Fruit fly (Drosophila melanogaster) whole organism, prepupa: Measurements from ENCODE around the gene ghi.

ENCODE experiments used
- Blimp-1 ChIP-seq: fragments of 200-800 bp; sonication (Bioruptor generic); optimal IDR thresholded peaks from 3 replicates; lab custom pipeline; 2017; ENCODE audit warnings: missing biosample characterization, missing genetic modification characterization, mild to moderate bottlenecking, moderate library complexity, missing genetic modification reagents
- CG10669 ChIP-seq: fragments of 200-800 bp; sonication (Bioruptor generic); optimal IDR thresholded peaks from 3 replicates; lab custom pipeline; 2018; ENCODE audit warnings: missing biosample characterization, mild to moderate bottlenecking, missing genetic modification characterization, moderate library complexity
- CG11294 ChIP-seq: fragments of 200-800 bp; sonication (Bioruptor generic); IDR thresholded peaks from 2 replicates; pipeline ENCODE4 v1.3.6; 2022; ENCODE audit warnings: missing biosample characterization, missing genetic modification characterization
- CG11762 ChIP-seq: fragments of 200-800 bp; sonication (Bioruptor generic); optimal IDR thresholded peaks from 3 replicates; lab custom pipeline; 2016; ENCODE audit warnings: missing biosample characterization, missing genetic modification characterization; ENCODE audit not compliant: insufficient read depth
- CG11902 ChIP-seq: fragments of 200-800 bp; sonication (Bioruptor generic); optimal IDR thresholded peaks from 3 replicates; lab custom pipeline; 2016; ENCODE audit warnings: missing biosample characterization, missing genetic modification characterization
- CG3032 ChIP-seq: fragments of 200-800 bp; optimal IDR thresholded peaks from 2 replicates; lab custom pipeline; 2019; ENCODE audit warnings: missing biosample characterization, mild to moderate bottlenecking, missing genetic modification characterization, moderate library complexity
- CG31627 ChIP-seq: fragments of 200-800 bp; sonication (Bioruptor generic); optimal IDR thresholded peaks from 3 replicates; lab custom pipeline; 2016; ENCODE audit warnings: missing biosample characterization, missing genetic modification characterization
- CG32006 ChIP-seq: fragments of 200-800 bp; sonication (Bioruptor generic); optimal IDR thresholded peaks from 3 replicates; lab custom pipeline; 2017; ENCODE audit warnings: missing biosample characterization, mild to moderate bottlenecking, missing genetic modification characterization
- CG34406 ChIP-seq: fragments of 200-800 bp; sonication (Bioruptor generic); optimal IDR thresholded peaks from 3 replicates; lab custom pipeline; 2016; ENCODE audit warnings: missing biosample characterization, missing genetic modification characterization
- CG4318 ChIP-seq: fragments of 200-800 bp; sonication (Bioruptor generic); optimal IDR thresholded peaks from 3 replicates; lab custom pipeline; 2017; ENCODE audit warnings: missing biosample characterization, mild to moderate bottlenecking, missing genetic modification characterization
- CG6163 ChIP-seq: fragments of 200-800 bp; sonication (Bioruptor generic); IDR thresholded peaks from 3 replicates; pipeline ENCODE4 v1.3.6; 2022; ENCODE audit warnings: missing biosample characterization, missing genetic modification characterization
- CG6276 ChIP-seq: fragments of 200-800 bp; sonication (Bioruptor generic); optimal IDR thresholded peaks from 2 replicates; lab custom pipeline; 2017; ENCODE audit warnings: missing biosample characterization, mild to moderate bottlenecking, missing genetic modification characterization
- CG6792 ChIP-seq: fragments of 200-800 bp; sonication (Bioruptor generic); optimal IDR thresholded peaks from 3 replicates; lab custom pipeline; 2016; ENCODE audit warnings: missing biosample characterization, missing genetic modification characterization
- CG6808 ChIP-seq: fragments of 200-800 bp; sonication (Bioruptor generic); optimal IDR thresholded peaks from 3 replicates; lab custom pipeline; 2017; ENCODE audit warnings: missing biosample characterization, missing genetic modification characterization, mild to moderate bottlenecking, moderate library complexity, missing genetic modification reagents
- CG7368 ChIP-seq: fragments of 200-800 bp; sonication (Bioruptor generic); optimal IDR thresholded peaks from 3 replicates; lab custom pipeline; 2016; ENCODE audit warnings: missing biosample characterization, missing genetic modification characterization
- CG8319 ChIP-seq: fragments of 200-800 bp; sonication (Bioruptor generic); optimal IDR thresholded peaks from 3 replicates; lab custom pipeline; 2016; ENCODE audit warnings: missing biosample characterization, missing genetic modification characterization
- CG8632 ChIP-seq: fragments of 200-800 bp; sonication (Bioruptor generic); optimal IDR thresholded peaks from 3 replicates; lab custom pipeline; 2016; ENCODE audit warnings: missing biosample characterization, missing genetic modification characterization
- CG9139 ChIP-seq: fragments of 200-800 bp; sonication (Bioruptor generic); optimal IDR thresholded peaks from 3 replicates; lab custom pipeline; 2017; ENCODE audit warnings: missing biosample characterization, mild to moderate bottlenecking, missing genetic modification characterization
- Eip75B ChIP-seq: fragments of 200-800 bp; sonication (Bioruptor generic); optimal IDR thresholded peaks from 3 replicates; lab custom pipeline; 2016; ENCODE audit warnings: missing biosample characterization, missing genetic modification characterization
- Eip78C ChIP-seq: fragments of 200-800 bp; sonication (Bioruptor generic); peaks from one replicate; lab custom pipeline; 2016; ENCODE audit warnings: missing biosample characterization, missing genetic modification characterization
- Eip93F ChIP-seq: fragments of 200-800 bp; sonication (Bioruptor generic); optimal IDR thresholded peaks from 2 replicates; lab custom pipeline; 2016; ENCODE audit warnings: missing biosample characterization, mild to moderate bottlenecking, missing genetic modification characterization
- Ets21C ChIP-seq: fragments of 200-800 bp; sonication (Bioruptor generic); optimal IDR thresholded peaks from 3 replicates; lab custom pipeline; 2016; ENCODE audit warnings: missing biosample characterization, missing genetic modification characterization
- Ets96B ChIP-seq: fragments of 200-800 bp; optimal IDR thresholded peaks from 2 replicates; lab custom pipeline; 2019; ENCODE audit warnings: missing biosample characterization, mild to moderate bottlenecking, missing genetic modification characterization, moderate library complexity
- Hr39 ChIP-seq: fragments of 200-800 bp; sonication (Bioruptor generic); optimal IDR thresholded peaks from 2 replicates; lab custom pipeline; 2016; ENCODE audit warnings: missing biosample characterization, missing genetic modification characterization
- Hr4 ChIP-seq: fragments of 200-800 bp; sonication (Bioruptor generic); optimal IDR thresholded peaks from 3 replicates; lab custom pipeline; 2016; ENCODE audit warnings: missing biosample characterization, missing genetic modification characterization
- Lpt ChIP-seq: fragments of 200-800 bp; sonication (Bioruptor generic); optimal IDR thresholded peaks from 3 replicates; lab custom pipeline; 2016; ENCODE audit warnings: missing biosample characterization, missing genetic modification characterization
- OdsH ChIP-seq: fragments of 200-800 bp; sonication (Bioruptor generic); optimal IDR thresholded peaks from 3 replicates; lab custom pipeline; 2016; ENCODE audit warnings: missing biosample characterization, missing genetic modification characterization
- Sox14 ChIP-seq: fragments of 200-800 bp; sonication (Bioruptor generic); optimal IDR thresholded peaks from 3 replicates; lab custom pipeline; 2016; ENCODE audit warnings: missing biosample characterization, missing genetic modification characterization
- Sox15 ChIP-seq: fragments of 200-800 bp; sonication (Bioruptor generic); optimal IDR thresholded peaks from 3 replicates; lab custom pipeline; 2016; ENCODE audit warnings: missing biosample characterization, missing genetic modification characterization
- achi ChIP-seq: fragments of 200-800 bp; sonication (Bioruptor generic); optimal IDR thresholded peaks from 3 replicates; lab custom pipeline; 2016; ENCODE audit warnings: missing biosample characterization, missing genetic modification characterization
- acj6 ChIP-seq: fragments of 200-800 bp; sonication (Bioruptor generic); optimal IDR thresholded peaks from 3 replicates; lab custom pipeline; 2016; ENCODE audit warnings: missing biosample characterization, missing genetic modification characterization
- cyc ChIP-seq: fragments of 200-800 bp; sonication (Bioruptor generic); optimal IDR thresholded peaks from 3 replicates; lab custom pipeline; 2016; ENCODE audit warnings: missing biosample characterization, missing genetic modification characterization
- dac ChIP-seq: fragments of 200-800 bp; sonication (Bioruptor generic); optimal IDR thresholded peaks from 2 replicates; lab custom pipeline; 2017; ENCODE audit warnings: missing biosample characterization, mild to moderate bottlenecking, missing genetic modification characterization
- dsx ChIP-seq: fragments of 200-800 bp; optimal IDR thresholded peaks from 3 replicates; lab custom pipeline; 2019; ENCODE audit warnings: missing biosample characterization, mild to moderate bottlenecking, missing genetic modification characterization, moderate library complexity; ENCODE audit not compliant: poor library complexity, severe bottlenecking
- eg ChIP-seq: fragments of 200-800 bp; sonication (Bioruptor generic); IDR thresholded peaks from 3 replicates; pipeline ENCODE4 v1.3.6; 2022; ENCODE audit warnings: missing biosample characterization, missing genetic modification characterization
- fd59A ChIP-seq: fragments of 200-800 bp; sonication (Bioruptor generic); optimal IDR thresholded peaks from 2 replicates; lab custom pipeline; 2017; ENCODE audit warnings: missing biosample characterization, mild to moderate bottlenecking, missing genetic modification characterization, missing genetic modification reagents
- net ChIP-seq: fragments of 200-800 bp; sonication (Bioruptor generic); optimal IDR thresholded peaks from 3 replicates; lab custom pipeline; 2016; ENCODE audit warnings: missing biosample characterization, missing genetic modification characterization
- pdm3 ChIP-seq: fragments of 200-800 bp; sonication (Bioruptor generic); optimal IDR thresholded peaks from 3 replicates; lab custom pipeline; 2016; ENCODE audit warnings: missing biosample characterization, missing genetic modification characterization
- salr ChIP-seq, 2 experiments: fragments of 200-800 bp; sonication (Bioruptor generic); optimal IDR thresholded peaks; 3 replicates each; lab custom pipeline; 2016 to 2018; ENCODE audit warnings: missing biosample characterization in 2 of 2, missing genetic modification characterization in 2 of 2, mild to moderate bottlenecking in 1 of 2
- spab ChIP-seq: fragments of 200-800 bp; sonication (Bioruptor generic); optimal IDR thresholded peaks from 2 replicates; lab custom pipeline; 2017; ENCODE audit warnings: missing biosample characterization, mild to moderate bottlenecking, missing genetic modification characterization, missing genetic modification reagents
- ss ChIP-seq, 2 experiments: fragments of 200-800 bp; sonication (Bioruptor generic); optimal IDR thresholded peaks; 2 replicates in 1 of 2; 3 replicates in 1 of 2; lab custom pipeline; 2017 to 2018; ENCODE audit warnings: mild to moderate bottlenecking in 2 of 2, missing biosample characterization in 2 of 2, missing genetic modification characterization in 2 of 2, moderate library complexity in 1 of 2
- svp ChIP-seq: fragments of 200-800 bp; sonication (Bioruptor generic); peaks from one replicate; lab custom pipeline; 2016; ENCODE audit warnings: missing biosample characterization, missing genetic modification characterization
- topi ChIP-seq: fragments of 200-800 bp; sonication (Bioruptor generic); optimal IDR thresholded peaks from 3 replicates; lab custom pipeline; 2016; ENCODE audit warnings: missing biosample characterization, missing genetic modification characterization
- vri ChIP-seq: fragments of 200-800 bp; sonication (Bioruptor generic); optimal IDR thresholded peaks from 3 replicates; lab custom pipeline; 2016; ENCODE audit warnings: missing biosample characterization, mild to moderate bottlenecking, missing genetic modification characterization

ghi gene

dm6 chr3L:9410754-9411423, 40.8 kb upstream of the ghi start, which contains the start of the genes CG4022 and Cpsf5 (continued):
- TF ChIP-seq Hr39 (peak; percentile 62), CG8632 (GFP tag; lab: Kevin White, UChicago) (peak; percentile 29), CG32006 (GFP tag; lab: Kevin White, UChicago) (peak; percentile 82), dsx (GFP tag; lab: Kevin White, UChicago) (peak; percentile 41), spab (GFP tag; lab: Kevin White, UChicago) (no peak), cyc (GFP tag; lab: Kevin White, UChicago) (peak; percentile 62), CG9139 (GFP tag; lab: Kevin White, UChicago) (no peak), CG7368 (GFP tag; lab: Kevin White, UChicago) (peak; percentile 56), Sox14 (peak; percentile 70)

- TF ChIP-seq CG11902 (no peak), CG8319 (GFP tag; lab: Kevin White, UChicago) (no peak), CG6808 (GFP tag; lab: Kevin White, UChicago) (no peak), Eip78C (no peak), CG9139 (GFP tag; lab: Kevin White, UChicago) (no peak), Lpt (no peak), cyc (GFP tag; lab: Kevin White, UChicago) (no peak)
- TF ChIP-seq, all 60 proteins: peak for 0
Measured at dm6 chr3L:9417288-9417687, 34.4 kb upstream of the ghi start, which contains the start of gene CG3982. Gene CG3982, minus strand, starts transcription at chr3L:9417388.

- peak; percentile 63 for TF ChIP-seq CG34406 (GFP tag; lab: Kevin White, UChicago)
- TF ChIP-seq CG6792 (GFP tag; lab: Kevin White, UChicago) = no peak
- TF ChIP-seq CG8319 (GFP tag; lab: Kevin White, UChicago) = peak; percentile 30
- TF ChIP-seq svp (GFP tag; lab: Kevin White, UChicago) = peak; percentile 67
- TF ChIP-seq CG11294 (GFP tag; lab: Robert Waterston, UW) = peak; percentile 65
- TF ChIP-seq CG32006 (GFP tag; lab: Kevin White, UChicago) = peak; percentile 63
- peak; percentile 58 for TF ChIP-seq CG11902
- TF ChIP-seq pdm3 (GFP tag; lab: Kevin White, UChicago) = peak; percentile 63
- TF ChIP-seq OdsH (GFP tag; lab: Kevin White, UChicago) = peak; percentile 69
- TF ChIP-seq Eip75B (GFP tag; lab: Kevin White, UChicago) = no peak
- TF ChIP-seq CG7368 (GFP tag; lab: Kevin White, UChicago) = peak; percentile 59
- peak; percentile 67 for TF ChIP-seq CG6276 (GFP tag; lab: Kevin White, UChicago)
- peak; percentile 64 for TF ChIP-seq CG10669 (GFP tag; lab: Kevin White, UChicago)
- TF ChIP-seq Hr39 = peak; percentile 64
- peak; percentile 72 for TF ChIP-seq topi (GFP tag; lab: Kevin White, UChicago)
- no peak for TF ChIP-seq Blimp-1
- TF ChIP-seq Ets96B (tag; lab: Kevin White, UChicago) = peak; percentile 43
- peak; percentile 61 for TF ChIP-seq Lpt
- no peak for TF ChIP-seq Ets21C (GFP tag; lab: Kevin White, UChicago)
- TF ChIP-seq net (GFP tag; lab: Kevin White, UChicago) = peak; percentile 44
- TF ChIP-seq CG3032 = peak; percentile 15
- TF ChIP-seq acj6 (GFP tag; lab: Kevin White, UChicago) = peak; percentile 60
- peak; percentile 50 for TF ChIP-seq Hr4 (GFP tag; lab: Kevin White, UChicago)
- peak; percentile 22 for TF ChIP-seq fd59A
- no peak for TF ChIP-seq vri
- TF ChIP-seq CG11762 (GFP tag; lab: Kevin White, UChicago) = peak; percentile 19
- peak; percentile 45 for TF ChIP-seq CG4318 (GFP tag; lab: Kevin White, UChicago)
- TF ChIP-seq ss (GFP tag; optimal IDR thresholded peaks at IDR 0.05; lab: Kevin White, UChicago) = no peak
- TF ChIP-seq Sox15 = peak; percentile 43
- peak; percentile 70 for TF ChIP-seq CG31627 (GFP tag; lab: Kevin White, UChicago)
- peak; percentile 35 for TF ChIP-seq CG8632 (GFP tag; lab: Kevin White, UChicago)
- no peak for TF ChIP-seq salr (GFP tag; optimal IDR thresholded peaks at IDR 0.05; lab: Kevin White, UChicago)
- TF ChIP-seq eg = peak; percentile 91
- TF ChIP-seq cyc (GFP tag; lab: Kevin White, UChicago) = peak; percentile 77
- TF ChIP-seq Eip93F (GFP tag; lab: Kevin White, UChicago) = no peak
- TF ChIP-seq CG6163 (GFP tag; lab: Robert Waterston, UW) = peak; percentile 85
- no peak for TF ChIP-seq dac (GFP tag; lab: Kevin White, UChicago)
- TF ChIP-seq Sox14 = peak; percentile 47
- TF ChIP-seq achi = peak; percentile 39
- peak; percentile 87 for TF ChIP-seq Eip78C
Measured at dm6 chr3L:9419328-9419727, 32.3 kb upstream of the ghi start.
